Fruit fly (Drosophila melanogaster) whole organism, embryonic: ENCODE data around the gene CG14245.
A peak's percentile ranks its signal among the peaks of the same experiment; 100 is the strongest.

Experiments used
- Atf3 ChIP-seq: fragments of 200-800 bp; sonication (Bioruptor generic); optimal IDR thresholded peaks from 3 replicates; lab custom pipeline; 2016; ENCODE audit warnings: missing biosample characterization, missing genetic modification characterization
- Bdp1 ChIP-seq: fragments of 200-800 bp; sonication (Bioruptor generic); optimal IDR thresholded peaks from 3 replicates; lab custom pipeline; 2016; ENCODE audit warnings: missing biosample characterization, missing genetic modification characterization
- CG10431 ChIP-seq: fragments of 200-800 bp; sonication (Bioruptor generic); optimal IDR thresholded peaks from 3 replicates; lab custom pipeline; 2018; ENCODE audit warnings: missing biosample characterization, mild to moderate bottlenecking, missing genetic modification characterization
- CG11085 ChIP-seq: fragments of 200-800 bp; sonication (Bioruptor generic); IDR thresholded peaks from 2 replicates; pipeline ENCODE4 v1.3.6; 2022; ENCODE audit warnings: missing biosample characterization, missing genetic modification characterization
- CG11398 ChIP-seq: fragments of 200-800 bp; sonication (Bioruptor generic); optimal IDR thresholded peaks from 2 replicates; lab custom pipeline; 2016; ENCODE audit warnings: missing biosample characterization, missing genetic modification characterization
- CG12391 ChIP-seq: fragments of 200-800 bp; sonication (Bioruptor generic); optimal IDR thresholded peaks from 3 replicates; lab custom pipeline; 2018; ENCODE audit warnings: missing biosample characterization, mild to moderate bottlenecking, missing genetic modification characterization, moderate library complexity
- CG13296 ChIP-seq: fragments of 200-800 bp; sonication (Bioruptor generic); optimal IDR thresholded peaks from 3 replicates; lab custom pipeline; 2018; ENCODE audit warnings: missing biosample characterization, mild to moderate bottlenecking, missing genetic modification characterization
- CG1647 ChIP-seq: fragments of 200-800 bp; sonication (Bioruptor generic); optimal IDR thresholded peaks from 3 replicates; lab custom pipeline; 2016; ENCODE audit warnings: missing biosample characterization, missing genetic modification characterization
- CG33213 ChIP-seq: fragments of 200-800 bp; sonication (Bioruptor generic); optimal IDR thresholded peaks from 3 replicates; lab custom pipeline; 2016; ENCODE audit warnings: missing biosample characterization, missing genetic modification characterization
- CG42726 ChIP-seq: fragments of 200-800 bp; sonication (Bioruptor generic); IDR thresholded peaks from 2 replicates; pipeline ENCODE4 v1.3.6; 2022; ENCODE audit warnings: missing biosample characterization, missing genetic modification characterization; ENCODE audit not compliant: partially characterized antibody
- CG4282 ChIP-seq: fragments of 200-800 bp; sonication (Bioruptor generic); optimal IDR thresholded peaks from 2 replicates; lab custom pipeline; 2016; ENCODE audit warnings: missing biosample characterization, missing genetic modification characterization
- CG4424 ChIP-seq: fragments of 200-800 bp; sonication (Bioruptor generic); optimal IDR thresholded peaks from 3 replicates; lab custom pipeline; 2016; ENCODE audit warnings: missing biosample characterization, missing genetic modification characterization
- CG4617 ChIP-seq: fragments of 200-800 bp; sonication (Bioruptor generic); optimal IDR thresholded peaks from 3 replicates; lab custom pipeline; 2016; ENCODE audit warnings: missing biosample characterization, missing genetic modification characterization, borderline replicate concordance
- CG6854 ChIP-seq: fragments of 200-800 bp; sonication (Bioruptor generic); optimal IDR thresholded peaks from 3 replicates; lab custom pipeline; 2017; ENCODE audit warnings: missing biosample characterization, mild to moderate bottlenecking, missing genetic modification characterization
- CG7357 ChIP-seq: fragments of 200-800 bp; sonication (Bioruptor generic); IDR thresholded peaks from 3 replicates; pipeline ENCODE4 v1.3.6; 2022; ENCODE audit warnings: missing biosample characterization, missing genetic modification characterization
- CG7745 ChIP-seq: fragments of 200-800 bp; sonication (Bioruptor generic); optimal IDR thresholded peaks from 2 replicates; lab custom pipeline; 2018; ENCODE audit warnings: missing biosample characterization, mild to moderate bottlenecking, missing genetic modification characterization, moderate library complexity
- CG7928 ChIP-seq: fragments of 200-800 bp; sonication (Bioruptor generic); optimal IDR thresholded peaks from 2 replicates; lab custom pipeline; 2017; ENCODE audit warnings: missing biosample characterization, mild to moderate bottlenecking, missing genetic modification characterization
- CG8924 ChIP-seq: fragments of 200-800 bp; optimal IDR thresholded peaks from 3 replicates; lab custom pipeline; 2019; ENCODE audit warnings: missing biosample characterization, mild to moderate bottlenecking, missing genetic modification characterization, moderate library complexity
- CrebB ChIP-seq: fragments of 200-800 bp; sonication (Bioruptor generic); optimal IDR thresholded peaks from 3 replicates; lab custom pipeline; 2018; ENCODE audit warnings: missing biosample characterization, mild to moderate bottlenecking, missing genetic modification characterization
- Dek ChIP-seq: fragments of 200-800 bp; sonication (Bioruptor generic); optimal IDR thresholded peaks from 3 replicates; lab custom pipeline; 2019; ENCODE audit warnings: missing biosample characterization, mild to moderate bottlenecking, missing genetic modification characterization, moderate library complexity
- E2f1 ChIP-seq: fragments of 200-800 bp; sonication (Bioruptor generic); IDR thresholded peaks from 2 replicates; pipeline ENCODE4 v1.3.6; 2022; ENCODE audit warnings: missing biosample characterization, missing genetic modification characterization
- Hr51 ChIP-seq, 2 experiments: fragments of 200-800 bp; sonication (Bioruptor generic); optimal IDR thresholded peaks; 2 replicates in 1 of 2; 3 replicates in 1 of 2; lab custom pipeline; 2016 to 2018; ENCODE audit warnings: missing biosample characterization in 2 of 2, missing genetic modification characterization in 2 of 2, mild to moderate bottlenecking in 1 of 2, moderate library complexity in 1 of 2
- MBD-R2 ChIP-seq: fragments of 200-800 bp; sonication (Bioruptor generic); IDR thresholded peaks from 2 replicates; pipeline ENCODE4 v1.3.6; 2022; ENCODE audit warnings: missing biosample characterization, missing genetic modification characterization
- Meics ChIP-seq: fragments of 200-800 bp; sonication (Bioruptor generic); optimal IDR thresholded peaks from 2 replicates; lab custom pipeline; 2017; ENCODE audit warnings: missing biosample characterization, mild to moderate bottlenecking, missing genetic modification characterization
- Mes4 ChIP-seq: fragments of 200-800 bp; sonication (Bioruptor generic); optimal IDR thresholded peaks from 2 replicates; lab custom pipeline; 2016; ENCODE audit warnings: missing biosample characterization, missing genetic modification characterization
- NK7.1 ChIP-seq: fragments of 200-800 bp; sonication (Bioruptor generic); optimal IDR thresholded peaks from 3 replicates; lab custom pipeline; 2016; ENCODE audit warnings: missing biosample characterization, missing genetic modification characterization
- Nf-YA ChIP-seq: fragments of 200-800 bp; sonication (Bioruptor generic); IDR thresholded peaks from 2 replicates; pipeline ENCODE4 v1.3.6; 2022; ENCODE audit warnings: missing biosample characterization, missing genetic modification characterization
- Ravus ChIP-seq: fragments of 200-800 bp; sonication (Bioruptor generic); IDR thresholded peaks from 2 replicates; pipeline ENCODE4 v1.3.6; 2022; ENCODE audit warnings: missing biosample characterization, missing genetic modification characterization
- ab ChIP-seq: fragments of 200-800 bp; sonication (Bioruptor generic); optimal IDR thresholded peaks from 2 replicates; lab custom pipeline; 2016; ENCODE audit warnings: missing biosample characterization, missing genetic modification characterization
- ap ChIP-seq: fragments of 200-800 bp; sonication (Bioruptor generic); IDR thresholded peaks from 2 replicates; pipeline ENCODE4 v1.3.6; 2022; ENCODE audit warnings: missing biosample characterization, missing genetic modification characterization
- btn ChIP-seq: fragments of 200-800 bp; sonication (Bioruptor generic); optimal IDR thresholded peaks from 2 replicates; lab custom pipeline; 2016; ENCODE audit warnings: missing biosample characterization, missing genetic modification characterization
- chif ChIP-seq, 2 experiments: fragments of 200-800 bp; sonication (Bioruptor generic); optimal IDR thresholded peaks; 3 replicates each; lab custom pipeline; 2016; ENCODE audit warnings: missing biosample characterization in 2 of 2, missing genetic modification characterization in 2 of 2
- crp ChIP-seq, 2 experiments: fragments of 200-800 bp; sonication (Bioruptor generic); optimal IDR thresholded peaks; 2 replicates in 1 of 2; 3 replicates in 1 of 2; lab custom pipeline; 2017; ENCODE audit warnings: missing biosample characterization in 2 of 2, missing genetic modification characterization in 2 of 2, mild to moderate bottlenecking in 1 of 2, moderate library complexity in 1 of 2
- cwo ChIP-seq: fragments of 200-800 bp; sonication (Bioruptor generic); optimal IDR thresholded peaks from 3 replicates; lab custom pipeline; 2017; ENCODE audit warnings: missing biosample characterization, missing genetic modification characterization, mild to moderate bottlenecking, moderate library complexity, missing genetic modification reagents
- dm ChIP-seq: fragments of 200-800 bp; sonication (Bioruptor generic); optimal IDR thresholded peaks from 3 replicates; lab custom pipeline; 2016; ENCODE audit warnings: missing biosample characterization, missing genetic modification characterization
- emc ChIP-seq: fragments of 200-800 bp; sonication (Bioruptor generic); optimal IDR thresholded peaks from 2 replicates; lab custom pipeline; 2016; ENCODE audit warnings: missing biosample characterization, missing genetic modification characterization
- ems ChIP-seq: fragments of 200-800 bp; sonication (Bioruptor generic); optimal IDR thresholded peaks from 3 replicates; lab custom pipeline; 2016; ENCODE audit warnings: missing biosample characterization, missing genetic modification characterization
- fd3F ChIP-seq: fragments of 200-800 bp; sonication (Bioruptor generic); optimal IDR thresholded peaks from 2 replicates; lab custom pipeline; 2018; ENCODE audit warnings: missing biosample characterization, mild to moderate bottlenecking, missing genetic modification characterization, moderate library complexity
- gem ChIP-seq: fragments of 200-800 bp; sonication (Bioruptor generic); optimal IDR thresholded peaks from 2 replicates; lab custom pipeline; 2019; ENCODE audit warnings: missing biosample characterization, mild to moderate bottlenecking, missing genetic modification characterization, moderate library complexity
- gsb ChIP-seq: fragments of 200-800 bp; sonication (Bioruptor generic); IDR thresholded peaks from 2 replicates; pipeline ENCODE4 v1.3.6; 2022; ENCODE audit warnings: missing biosample characterization, missing genetic modification characterization
- gsb-n ChIP-seq: fragments of 200-800 bp; sonication (Bioruptor generic); optimal IDR thresholded peaks from 3 replicates; lab custom pipeline; 2018; ENCODE audit warnings: missing biosample characterization, mild to moderate bottlenecking, missing genetic modification characterization
- hkb ChIP-seq, 2 experiments: fragments of 200-800 bp in 1 of 2; fragments of >200 bp in 1 of 2; sonication (Bioruptor generic) in 1 of 2; IDR thresholded peaks in 1 of 2; optimal IDR thresholded peaks in 1 of 2; 2 replicates each; pipeline versions ENCODE4 v1.3.6 to Lab custom; 2017 to 2022; ENCODE audit warnings: missing biosample characterization in 1 of 2, missing genetic modification characterization in 1 of 2
- insv ChIP-seq, 2 experiments: fragments of 200-800 bp; sonication (Bioruptor generic); optimal IDR thresholded peaks; 3 replicates each; lab custom pipeline; 2016 to 2018; ENCODE audit warnings: missing biosample characterization in 2 of 2, missing genetic modification characterization in 2 of 2
- lov ChIP-seq, 2 experiments: fragments of 200-800 bp in 1 of 2; fragments of >200 bp in 1 of 2; sonication (Bioruptor generic) in 1 of 2; IDR thresholded peaks in 1 of 2; optimal IDR thresholded peaks in 1 of 2; 2 replicates in 1 of 2; 3 replicates in 1 of 2; pipeline versions ENCODE4 v1.3.6 to Lab custom; 2017 to 2022; ENCODE audit warnings: missing biosample characterization in 1 of 2, missing genetic modification characterization in 1 of 2
- nerfin-2 ChIP-seq: fragments of 200-800 bp; sonication (Bioruptor generic); IDR thresholded peaks from 2 replicates; pipeline ENCODE4 v1.3.6; 2022; ENCODE audit warnings: missing biosample characterization, missing genetic modification characterization; ENCODE audit not compliant: partially characterized antibody
- otp ChIP-seq: fragments of 200-800 bp; sonication (Bioruptor generic); IDR thresholded peaks from 3 replicates; pipeline ENCODE4, ENCODE4 v1.3.6; 2022; ENCODE audit warnings: missing biosample characterization, missing genetic modification characterization
- rib ChIP-seq: fragments of 200-800 bp; sonication (Bioruptor generic); IDR thresholded peaks from 2 replicates; pipeline ENCODE4 v1.3.6; 2022; ENCODE audit warnings: missing biosample characterization, missing genetic modification characterization
- salm ChIP-seq: fragments of 200-800 bp; sonication (Bioruptor generic); optimal IDR thresholded peaks from 2 replicates; lab custom pipeline; 2018; ENCODE audit warnings: missing biosample characterization, mild to moderate bottlenecking, missing genetic modification characterization
- zen2 ChIP-seq: fragments of 200-800 bp; sonication (Bioruptor generic); IDR thresholded peaks from 3 replicates; pipeline ENCODE4 v1.3.6; 2022; ENCODE audit warnings: missing biosample characterization, missing genetic modification characterization; ENCODE audit not compliant: partially characterized antibody

CG14245 gene

DNA sequence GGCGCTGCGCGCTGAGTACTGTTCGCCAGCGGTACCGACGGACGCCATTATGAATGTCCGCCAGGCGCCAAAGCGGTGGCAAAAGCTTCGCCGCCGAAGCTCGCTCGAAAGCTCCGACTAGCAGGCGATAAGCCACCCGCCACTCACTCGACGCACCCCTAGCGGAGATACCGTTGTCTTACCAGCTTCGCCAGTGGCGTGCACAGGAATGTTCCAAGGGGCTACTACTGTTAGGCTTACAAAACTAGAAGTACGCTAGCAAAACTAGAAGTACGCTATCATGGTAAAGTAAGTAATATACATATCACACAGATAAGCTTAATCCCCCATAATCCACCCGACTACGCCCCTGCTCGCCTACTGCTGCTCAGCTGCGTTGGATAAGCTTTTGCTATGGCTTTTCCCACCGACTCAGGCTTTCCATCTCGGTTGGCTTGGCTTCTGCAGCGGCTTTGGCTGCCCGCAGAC, 14.4 kb upstream of the CG14245 start, which contains the start of gene amon (continued):
- TF ChIP-seq CG11085 (GFP tag; lab: Robert Waterston, UW) (peak; percentile 99), otp (GFP tag; lab: Robert Waterston, UW) (peak; percentile 98), insv (GFP tag; optimal IDR thresholded peaks at IDR 0.05; lab: Kevin White, UChicago) (peak; percentile 33 to 80), CG13296 (peak; percentile 99), btn (peak; percentile 95), hkb (optimal IDR thresholded peaks at IDR 0.05; lab: Kevin White, UChicago) (no peak), hkb (GFP tag; IDR thresholded peaks at IDR 0.05; lab: Robert Waterston, UW) (peak; percentile 99), gsb-n (peak; percentile 86), CG4617 (peak; percentile 95), CG10431 (GFP tag; lab: Kevin White, UChicago) (peak; percentile 76), rib (GFP tag; lab: Robert Waterston, UW) (peak; percentile 99), crp (GFP tag; optimal IDR thresholded peaks at IDR 0.05; lab: Kevin White, UChicago) (peak in 1 of 2 experiments; percentile 74), CG11398 (GFP tag; lab: Kevin White, UChicago) (peak; percentile 97), CrebB (tag; lab: Kevin White, UChicago) (peak; percentile 99), CG33213 (GFP tag; lab: Kevin White, UChicago) (peak; percentile 98), CG7928 (GFP tag; lab: Kevin White, UChicago) (peak; percentile 83), gem (peak; percentile 98), salm (tag; lab: Kevin White, UChicago) (peak; percentile 95), ab (GFP tag; lab: Kevin White, UChicago) (peak; percentile 96), CG1647 (GFP tag; lab: Kevin White, UChicago) (peak; percentile 98), nerfin-2 (GFP tag; lab: Robert Waterston, UW) (no peak), E2f1 (GFP tag; lab: Robert Waterston, UW) (peak; percentile 98), Nf-YA (GFP tag; lab: Robert Waterston, UW) (peak; percentile 98), dm (GFP tag; lab: Kevin White, UChicago) (peak; percentile 95), fd3F (GFP tag; lab: Kevin White, UChicago) (peak; percentile 99), CG4424 (GFP tag; lab: Kevin White, UChicago) (peak; percentile 98), zen2 (GFP tag; lab: Robert Waterston, UW) (no peak), Hr51 (GFP tag; optimal IDR thresholded peaks at IDR 0.05; lab: Kevin White, UChicago) (peak; percentile 98), CG8924 (tag; lab: Kevin White, UChicago) (peak; percentile 97), gsb (GFP tag; lab: Robert Waterston, UW) (peak; percentile 97), Meics (peak; percentile 99), Mes4 (peak; percentile 95), emc (peak; percentile 99), CG7357 (peak; percentile 96), CG6854 (peak; percentile 99), CG42726 (GFP tag; lab: Robert Waterston, UW) (no peak), ap (GFP tag; lab: Robert Waterston, UW) (peak; percentile 97), lov (optimal IDR thresholded peaks at IDR 0.05; lab: Kevin White, UChicago) (no peak), lov (GFP tag; IDR thresholded peaks at IDR 0.05; lab: Robert Waterston, UW) (peak; percentile 97), chif (GFP tag; optimal IDR thresholded peaks at IDR 0.05; lab: Kevin White, UChicago) (peak; percentile 97 to 98), Bdp1 (peak; percentile 93), MBD-R2 (GFP tag; lab: Robert Waterston, UW) (peak; percentile 99), cwo (GFP tag; lab: Kevin White, UChicago) (peak; percentile 98), Dek (tag; lab: Kevin White, UChicago) (peak; percentile 99), Ravus (peak; percentile 97), NK7.1 (GFP tag; lab: Kevin White, UChicago) (peak; percentile 98), CG7745 (tag; lab: Kevin White, UChicago) (no peak), ems (GFP tag; lab: Kevin White, UChicago) (peak; percentile 99), CG12391 (tag; lab: Kevin White, UChicago) (peak; percentile 97), Atf3 (GFP tag; lab: Kevin White, UChicago) (peak; percentile 96), CG4282 (GFP tag; lab: Kevin White, UChicago) (peak; percentile 95)
